Fruit fly (Drosophila melanogaster) whole organism, wandering third instar larva: ENCODE results near the gene Pxd.
"Not testable (repeated sequence)": the region's sequence is repeated elsewhere in the genome, so short reads cannot be mapped to it uniquely, and the experiment has no call there.

Source experiments
- Abd-B ChIP-seq: fragments of >200 bp; optimal IDR thresholded peaks from 2 replicates; lab custom pipeline; 2017; ENCODE audit warnings: missing biosample characterization, missing genetic modification characterization
- CG32264 ChIP-seq: fragments of 200-800 bp; sonication (Bioruptor generic); optimal IDR thresholded peaks from 2 replicates; lab custom pipeline; 2016; ENCODE audit warnings: missing biosample characterization, missing genetic modification characterization
- CG9705 ChIP-seq: fragments of 200-800 bp; sonication (Bioruptor generic); optimal IDR thresholded peaks from 2 replicates; lab custom pipeline; 2018; ENCODE audit warnings: missing biosample characterization, mild to moderate bottlenecking, missing genetic modification characterization
- CrebA ChIP-seq: fragments of 200-800 bp; sonication (Bioruptor generic); optimal IDR thresholded peaks from 2 replicates; lab custom pipeline; 2016; ENCODE audit warnings: missing biosample characterization, mild to moderate bottlenecking, missing genetic modification characterization, borderline replicate concordance
- Dfd ChIP-seq: fragments of >200 bp; optimal IDR thresholded peaks from 2 replicates; lab custom pipeline; 2017; ENCODE audit warnings: missing biosample characterization, missing genetic modification characterization
- Dif ChIP-seq: fragments of 200-275, 200-300 bp; sonication (Bioruptor generic); optimal IDR thresholded peaks from 2 replicates; lab custom pipeline; 2018; ENCODE audit warnings: missing biosample characterization, missing genetic modification characterization; ENCODE audit not compliant: partially characterized antibody
- GATAd ChIP-seq: sonication (Bioruptor generic); optimal IDR thresholded peaks from 2 replicates; lab custom pipeline; 2016; ENCODE audit warnings: missing biosample characterization, missing genetic modification characterization
- HLH106 ChIP-seq: fragments of 200-800 bp; optimal IDR thresholded peaks from 3 replicates; lab custom pipeline; 2019; ENCODE audit warnings: missing biosample characterization, mild to moderate bottlenecking, missing genetic modification characterization, moderate library complexity
- Hnf4 ChIP-seq: fragments of 200-800 bp; sonication (Bioruptor generic); optimal IDR thresholded peaks from 2 replicates; lab custom pipeline; 2016; ENCODE audit warnings: missing biosample characterization, mild to moderate bottlenecking, missing genetic modification characterization
- Hr78 ChIP-seq: fragments of >200 bp; optimal IDR thresholded peaks from 2 replicates; lab custom pipeline; 2017; ENCODE audit warnings: missing biosample characterization, missing genetic modification characterization
- Hr83 ChIP-seq: fragments of 200-300 bp; sonication (Bioruptor generic); optimal IDR thresholded peaks from 2 replicates; lab custom pipeline; 2016; ENCODE audit warnings: missing biosample characterization, mild to moderate bottlenecking, missing genetic modification characterization, moderate library complexity; ENCODE audit not compliant: poor library complexity, severe bottlenecking
- Jra ChIP-seq: sonication (Bioruptor generic); optimal IDR thresholded peaks from 2 replicates; lab custom pipeline; 2016; ENCODE audit warnings: missing biosample characterization, missing genetic modification characterization
- Mio ChIP-seq: sonication (Bioruptor generic); optimal IDR thresholded peaks from 2 replicates; lab custom pipeline; 2016; ENCODE audit warnings: missing biosample characterization, missing genetic modification characterization
- Myc ChIP-seq: fragments of >200 bp; optimal IDR thresholded peaks from 2 replicates; lab custom pipeline; 2017
- N ChIP-seq: fragments of >200 bp; optimal IDR thresholded peaks from 2 replicates; lab custom pipeline; 2018; ENCODE audit warnings: missing biosample characterization, missing external identifiers, missing genetic modification characterization
- OdsH ChIP-seq: fragments of 200-800 bp; sonication (Bioruptor generic); optimal IDR thresholded peaks from 2 replicates; lab custom pipeline; 2016; ENCODE audit warnings: missing biosample characterization, mild to moderate bottlenecking, missing genetic modification characterization
- Rel ChIP-seq, 2 experiments: fragments of 200-800 bp; sonication (Bioruptor generic) in 1 of 2; optimal IDR thresholded peaks; 2 replicates in 1 of 2; 3 replicates in 1 of 2; lab custom pipeline; 2016 to 2019; ENCODE audit warnings: mild to moderate bottlenecking in 2 of 2, missing biosample characterization in 2 of 2, missing genetic modification characterization in 2 of 2, moderate library complexity in 1 of 2
- Sp1 ChIP-seq: fragments of 200-800 bp; sonication (Bioruptor generic); optimal IDR thresholded peaks from 3 replicates; lab custom pipeline; 2019; ENCODE audit warnings: missing biosample characterization, mild to moderate bottlenecking, missing genetic modification characterization, moderate library complexity
- Vsx2 ChIP-seq: fragments of 200-300, 225-300 bp; sonication (Bioruptor generic); optimal IDR thresholded peaks from 2 replicates; lab custom pipeline; 2018; ENCODE audit warnings: missing biosample characterization, missing genetic modification characterization; ENCODE audit not compliant: partially characterized antibody
- br ChIP-seq: fragments of 200-800 bp; sonication (Bioruptor generic); optimal IDR thresholded peaks from 2 replicates; lab custom pipeline; 2016; ENCODE audit warnings: missing biosample characterization, missing genetic modification characterization
- brk ChIP-seq: fragments of 200-800 bp; sonication (Bioruptor generic); optimal IDR thresholded peaks from 2 replicates; lab custom pipeline; 2016; ENCODE audit warnings: missing biosample characterization, mild to moderate bottlenecking, missing genetic modification characterization
- dl ChIP-seq, 2 experiments: fragments of 175-275, 200-275 bp in 1 of 2; fragments of 200-275 bp in 1 of 2; sonication (Bioruptor generic); optimal IDR thresholded peaks; lab custom pipeline; 2018; ENCODE audit warnings: mild to moderate bottlenecking in 2 of 2, missing biosample characterization in 2 of 2, missing genetic modification characterization in 2 of 2, moderate library complexity in 2 of 2; ENCODE audit not compliant: partially characterized antibody in 2 of 2, insufficient read depth in 1 of 2
- dmrt93B ChIP-seq: fragments of 200-800 bp; sonication (Bioruptor generic); optimal IDR thresholded peaks from 2 replicates; lab custom pipeline; 2018; ENCODE audit warnings: missing biosample characterization, mild to moderate bottlenecking, missing genetic modification characterization
- dsf ChIP-seq: sonication (Bioruptor generic); optimal IDR thresholded peaks from 2 replicates; lab custom pipeline; 2016; ENCODE audit warnings: missing biosample characterization, missing genetic modification characterization, borderline replicate concordance
- ey ChIP-seq: fragments of 200-800 bp; sonication (Bioruptor generic); optimal IDR thresholded peaks from 2 replicates; lab custom pipeline; 2016; ENCODE audit warnings: missing biosample characterization, missing genetic modification characterization
- foxo ChIP-seq, 2 experiments: fragments of 200-800 bp; sonication (Bioruptor generic); optimal IDR thresholded peaks; 2 replicates in 1 of 2; 3 replicates in 1 of 2; lab custom pipeline; 2016 to 2017; ENCODE audit warnings: missing biosample characterization in 2 of 2, missing genetic modification characterization in 2 of 2
- fru ChIP-seq: fragments of 200-800 bp; sonication (Bioruptor generic); optimal IDR thresholded peaks from 3 replicates; lab custom pipeline; 2016; ENCODE audit warnings: missing biosample characterization, mild to moderate bottlenecking, missing genetic modification characterization
- h ChIP-seq: fragments of 200-800 bp; sonication (Bioruptor generic); optimal IDR thresholded peaks from 3 replicates; lab custom pipeline; 2016; ENCODE audit warnings: missing biosample characterization, mild to moderate bottlenecking, missing genetic modification characterization
- jim ChIP-seq: fragments of 175-275, 200-325 bp; sonication (Bioruptor generic); optimal IDR thresholded peaks from 2 replicates; lab custom pipeline; 2016; ENCODE audit warnings: missing biosample characterization, mild to moderate bottlenecking, missing genetic modification characterization
- lola ChIP-seq: fragments of >200 bp; optimal IDR thresholded peaks from 2 replicates; lab custom pipeline; 2017; ENCODE audit warnings: missing biosample characterization, missing genetic modification characterization
- pan ChIP-seq: fragments of >200 bp; optimal IDR thresholded peaks from 2 replicates; lab custom pipeline; 2017
- psq ChIP-seq: fragments of 200-800 bp; sonication (Bioruptor generic); optimal IDR thresholded peaks from 3 replicates; lab custom pipeline; 2017; ENCODE audit warnings: missing biosample characterization, mild to moderate bottlenecking, missing genetic modification characterization, moderate library complexity
- rgr ChIP-seq: fragments of 200-800 bp; sonication (Bioruptor generic); optimal IDR thresholded peaks from 3 replicates; lab custom pipeline; 2016; ENCODE audit warnings: missing biosample characterization, mild to moderate bottlenecking, missing genetic modification characterization
- sage ChIP-seq: fragments of 200-800 bp; sonication (Bioruptor generic); optimal IDR thresholded peaks from 2 replicates; lab custom pipeline; 2016; ENCODE audit warnings: missing biosample characterization, mild to moderate bottlenecking, missing genetic modification characterization
- sv ChIP-seq: fragments of 200-800 bp; sonication (Bioruptor generic); optimal IDR thresholded peaks from 3 replicates; lab custom pipeline; 2016; ENCODE audit warnings: missing biosample characterization, missing genetic modification characterization
- tai ChIP-seq: sonication (Bioruptor generic); optimal IDR thresholded peaks from 2 replicates; lab custom pipeline; 2016; ENCODE audit warnings: missing biosample characterization, missing genetic modification characterization
- usp ChIP-seq: fragments of >200 bp; optimal IDR thresholded peaks from 2 replicates; lab custom pipeline; 2017; ENCODE audit warnings: missing biosample characterization, missing genetic modification characterization
- woc ChIP-seq: sonication (Bioruptor generic); optimal IDR thresholded peaks from 2 replicates; lab custom pipeline; 2016; ENCODE audit warnings: missing biosample characterization, mild to moderate bottlenecking, missing genetic modification characterization

Pxd gene

DNA sequence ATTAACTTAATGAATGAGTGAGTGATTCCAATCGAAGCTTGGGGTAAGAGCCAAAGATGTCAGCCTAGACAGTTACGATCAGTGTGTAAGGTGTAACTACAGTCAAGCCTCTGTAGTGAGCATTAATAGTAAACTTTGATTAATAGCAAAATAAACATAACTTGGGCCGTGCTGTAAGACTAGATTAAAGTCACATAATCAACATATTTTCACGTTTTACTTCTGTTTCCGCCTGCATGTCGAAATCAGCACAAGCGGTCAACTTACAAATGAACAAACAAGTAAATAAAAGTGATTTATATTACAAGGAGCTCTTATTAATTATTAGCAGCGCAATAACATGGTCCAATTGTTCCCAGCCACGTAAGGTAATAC is 26.5 kb upstream of the Pxd start:
- TF ChIP-seq dsf (GFP tag; lab: Kevin White, UChicago) = no peak
- no peak for TF ChIP-seq sage (GFP tag; lab: Kevin White, UChicago)
- no peak for TF ChIP-seq Dfd
- no peak for TF ChIP-seq jim (GFP tag; lab: Kevin White, UChicago)
- no peak for TF ChIP-seq dl (GFP tag; optimal IDR thresholded peaks at IDR 0.05; lab: Kevin White, UChicago; ENCODE audit: insufficient read depth in 1 of 2, partially characterized antibody in 2 of 2)
- TF ChIP-seq woc (GFP tag; lab: Kevin White, UChicago) = no peak
- no peak for TF ChIP-seq brk (GFP tag; lab: Kevin White, UChicago)
- TF ChIP-seq CG32264 (GFP tag; lab: Kevin White, UChicago) = no peak
- TF ChIP-seq dmrt93B (GFP tag; lab: Kevin White, UChicago) = no peak
- TF ChIP-seq tai (GFP tag; lab: Kevin White, UChicago) = no peak
- TF ChIP-seq Jra (GFP tag; lab: Kevin White, UChicago) = no peak
- TF ChIP-seq psq (GFP tag; lab: Kevin White, UChicago) = no peak
- no peak for TF ChIP-seq Dif (GFP tag; lab: Kevin White, UChicago)
- no peak for TF ChIP-seq usp (GFP tag; lab: Kevin White, UChicago)
- no peak for TF ChIP-seq lola (GFP tag; lab: Kevin White, UChicago)
- TF ChIP-seq Hr78 (GFP tag; lab: Kevin White, UChicago) = no peak
- no peak for TF ChIP-seq Rel (GFP tag; optimal IDR thresholded peaks at IDR 0.05; lab: Kevin White, UChicago)
- no peak for TF ChIP-seq Rel (tag; optimal IDR thresholded peaks at IDR 0.05; lab: Kevin White, UChicago)
- TF ChIP-seq Sp1 (GFP tag; lab: Kevin White, UChicago) = no peak
- no peak for TF ChIP-seq h (GFP tag; lab: Kevin White, UChicago)
- no peak for TF ChIP-seq sv

DNA sequence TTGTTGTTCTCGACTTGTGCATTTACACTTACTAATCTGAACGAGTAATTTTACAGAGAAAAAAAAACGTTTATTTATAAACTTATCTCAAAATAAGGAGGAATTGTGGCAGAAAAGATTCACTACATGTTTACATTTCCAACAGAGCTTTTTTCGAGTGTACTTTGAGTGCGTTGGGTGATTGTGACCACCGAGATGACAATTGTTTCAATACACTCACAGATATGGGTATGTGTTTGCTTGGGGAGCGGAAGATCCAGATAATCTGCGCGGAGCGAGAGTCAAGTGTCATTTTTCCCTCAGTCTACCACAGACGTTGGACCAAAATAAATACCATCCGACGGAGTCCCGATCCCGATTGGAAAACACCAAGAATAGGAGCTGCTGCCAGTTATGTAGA is 25.9 kb upstream of the Pxd start, which contains the start of gene MESK4:
Gene MESK4, plus strand, starts transcription at position 301 of the 400 bp plus-strand sequence.
- not testable (repeated sequence) for TF ChIP-seq GATAd, woc, dmrt93B (GFP tag; lab: Kevin White, UChicago)

DNA sequence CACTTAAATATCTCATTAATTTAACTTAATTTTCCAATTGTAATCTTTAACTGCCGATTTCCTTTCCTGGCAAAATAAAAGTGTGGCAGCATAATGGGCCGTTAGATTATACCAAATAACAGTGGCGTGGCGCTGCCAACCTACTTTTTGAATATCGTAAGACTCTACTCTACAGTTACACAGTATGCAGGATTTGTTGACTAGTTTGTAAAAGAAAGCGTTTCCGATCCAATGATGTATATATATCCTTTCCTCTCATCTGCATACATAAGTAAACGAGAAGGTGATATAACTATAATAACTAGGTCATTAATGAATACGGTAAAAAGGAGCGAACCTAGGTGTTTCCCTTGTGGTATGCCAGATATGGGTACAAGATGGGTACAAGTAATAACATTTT is 22.6 kb upstream of the Pxd start, which contains the start of gene EMC2B:
Gene EMC2B, minus strand, starts transcription at position 98 of the 400 bp plus-strand sequence.
- TF ChIP-seq psq (GFP tag; lab: Kevin White, UChicago) (no peak), Jra (GFP tag; lab: Kevin White, UChicago) (peak; percentile 67), OdsH (GFP tag; lab: Kevin White, UChicago) (peak; percentile 19), CG9705 (GFP tag; lab: Kevin White, UChicago) (peak; percentile 24), h (GFP tag; lab: Kevin White, UChicago) (peak; percentile 53), CG32264 (GFP tag; lab: Kevin White, UChicago) (peak; percentile 54), CrebA (GFP tag; lab: Kevin White, UChicago) (no peak), usp (GFP tag; lab: Kevin White, UChicago) (no peak), pan (lab: Kevin White, UChicago) (no peak), dmrt93B (GFP tag; lab: Kevin White, UChicago) (peak; percentile 15), Vsx2 (no peak), Hr83 (peak; percentile 84), Sp1 (GFP tag; lab: Kevin White, UChicago) (peak; percentile 16), woc (GFP tag; lab: Kevin White, UChicago) (peak; percentile 76), N (no peak), sage (GFP tag; lab: Kevin White, UChicago) (no peak), Abd-B (GFP tag; lab: Kevin White, UChicago) (no peak), lola (GFP tag; lab: Kevin White, UChicago) (no peak), Hr78 (GFP tag; lab: Kevin White, UChicago) (no peak), Hnf4 (peak; percentile 77), ey (GFP tag; lab: Kevin White, UChicago) (peak; percentile 21), sv (no peak), rgr (GFP tag; lab: Kevin White, UChicago) (peak; percentile 46), Dfd (no peak), brk (GFP tag; lab: Kevin White, UChicago) (no peak), GATAd (GFP tag; lab: Kevin White, UChicago) (no peak), br (GFP tag; lab: Kevin White, UChicago) (peak; percentile 59), jim (GFP tag; lab: Kevin White, UChicago) (no peak), Myc (lab: Kevin White, UChicago) (peak; percentile 61), tai (GFP tag; lab: Kevin White, UChicago) (no peak), Mio (peak; percentile 8), Rel (GFP tag; optimal IDR thresholded peaks at IDR 0.05; lab: Kevin White, UChicago) (no peak), Rel (tag; optimal IDR thresholded peaks at IDR 0.05; lab: Kevin White, UChicago) (peak; percentile 9), dl (GFP tag; optimal IDR thresholded peaks at IDR 0.05; lab: Kevin White, UChicago; ENCODE audit: insufficient read depth in 1 of 2, partially characterized antibody in 2 of 2) (no peak), HLH106 (tag; lab: Kevin White, UChicago) (peak; percentile 56), fru (GFP tag; lab: Kevin White, UChicago) (peak; percentile 57), Dif (GFP tag; lab: Kevin White, UChicago) (no peak), foxo (GFP tag; optimal IDR thresholded peaks at IDR 0.05; lab: Kevin White, UChicago) (peak in 1 of 2 experiments; percentile 71), dsf (GFP tag; lab: Kevin White, UChicago) (no peak)
